Worm (Caenorhabditis elegans): Measurements from ENCODE around the gene mics-1.

ce11 chrV:10561632-10562031, 16.5 kb downstream of the mics-1 start:
- TF ChIP-seq ama-1 (optimal IDR thresholded peaks at IDR 0.05) (no peak), aly-1 (tag; optimal IDR thresholded peaks at IDR 0.05) (no peak), hmbx-1 (tag; optimal IDR thresholded peaks at IDR 0.05) (no peak), F13C5.2 (tag; optimal IDR thresholded peaks at IDR 0.05) (no peak), flt-1 (GFP tag; IDR thresholded peaks at IDR 0.05) (no peak)

All from whole organism, early embryonic.